Fruit fly (Drosophila melanogaster): ENCODE data around the gene CG7213.
"Not testable (repeated sequence)": the region's sequence is repeated elsewhere in the genome, so short reads cannot be mapped to it uniquely, and the experiment has no call there.

CG7213 gene

DNA sequence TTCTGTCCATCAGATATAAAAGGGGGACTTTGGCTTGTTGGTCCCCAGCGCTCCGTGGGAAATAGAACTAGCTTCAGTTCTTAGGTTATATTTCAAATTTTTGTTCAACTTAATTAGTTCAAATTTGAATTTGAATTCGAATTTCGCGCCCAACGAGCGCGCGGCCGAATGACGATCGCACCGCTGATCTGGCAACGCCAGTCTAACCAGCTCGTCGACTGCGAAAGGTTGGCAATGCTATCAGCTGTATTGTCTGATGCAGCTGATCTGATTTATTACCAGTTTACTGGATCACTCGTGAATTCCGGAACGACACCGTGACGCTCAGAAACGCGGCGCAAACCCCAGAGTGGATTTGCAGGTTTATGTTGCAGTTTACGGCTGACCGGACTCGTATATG is 2.1 kb downstream of the CG7213 start, which contains the start of gene Dscam4:
Gene Dscam4, plus strand, starts transcription at position 301 of the 400 bp plus-strand sequence.
- TF ChIP-seq CrebA (GFP tag; optimal IDR thresholded peaks at IDR 0.05; ENCODE audit: borderline replicate concordance); br (GFP tag; optimal IDR thresholded peaks at IDR 0.05); jim (GFP tag; optimal IDR thresholded peaks at IDR 0.05): not testable (repeated sequence)

DNA sequence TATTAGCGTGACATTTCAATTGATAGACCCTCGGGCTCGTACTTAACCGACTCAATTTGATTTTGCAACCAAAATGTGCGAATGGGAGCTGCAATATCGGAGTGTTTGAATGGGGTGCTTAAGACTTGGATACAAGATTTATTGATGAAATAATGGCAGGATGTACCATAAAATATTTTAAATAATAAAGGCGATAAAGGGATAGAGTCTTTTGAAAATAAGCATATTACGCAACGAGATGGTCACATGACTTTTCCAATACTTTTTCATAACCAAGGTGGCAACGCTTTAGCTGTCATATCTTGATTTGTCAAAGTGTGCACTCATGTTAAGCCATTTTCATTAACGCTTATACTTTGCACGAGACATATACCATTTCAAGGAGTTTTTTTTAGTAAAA is 11.5 kb downstream of the CG7213 start, which contains the start of gene eIF4E3:
Gene eIF4E3, plus strand, starts transcription at position 301 of the 400 bp plus-strand sequence.
- TF ChIP-seq dl (GFP tag; optimal IDR thresholded peaks at IDR 0.05; ENCODE audit: insufficient read depth in 1 of 2, partially characterized antibody in 2 of 2) (no peak), Hnf4 (GFP tag; optimal IDR thresholded peaks at IDR 0.05) (no peak), sage (GFP tag; optimal IDR thresholded peaks at IDR 0.05) (no peak), CG9705 (GFP tag; optimal IDR thresholded peaks at IDR 0.05) (no peak), Jra (GFP tag; optimal IDR thresholded peaks at IDR 0.05) (no peak), N (GFP tag; optimal IDR thresholded peaks at IDR 0.05) (no peak), br (GFP tag; optimal IDR thresholded peaks at IDR 0.05) (no peak), GATAd (GFP tag; optimal IDR thresholded peaks at IDR 0.05) (no peak)

DNA sequence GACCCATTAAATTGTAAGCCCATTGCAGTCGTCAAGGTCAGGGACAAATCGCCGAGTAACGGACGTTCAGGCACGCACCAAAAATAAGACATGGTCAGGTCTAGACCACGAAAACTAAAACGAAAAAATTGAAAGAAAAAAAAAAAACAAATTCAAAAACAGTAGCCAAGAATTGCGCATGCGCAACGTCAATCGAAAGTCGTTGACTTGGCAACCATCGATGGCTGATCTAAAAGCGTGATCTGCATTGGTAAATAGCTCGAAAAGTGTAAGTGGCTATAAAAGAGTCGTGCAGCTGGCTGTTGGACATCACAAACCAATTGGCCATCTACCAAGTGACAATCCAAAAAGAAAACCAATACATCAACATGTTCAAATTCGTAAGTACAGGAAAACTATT is 18.6 kb downstream of the CG7213 start, which contains the start of gene CG13678:
Gene CG13678, plus strand, starts transcription at position 307 of the 400 bp plus-strand sequence.
- TF ChIP-seq pan (optimal IDR thresholded peaks at IDR 0.05) (no peak), foxo (GFP tag; optimal IDR thresholded peaks at IDR 0.05) (no peak), h (GFP tag; optimal IDR thresholded peaks at IDR 0.05) (no peak), tai (GFP tag; optimal IDR thresholded peaks at IDR 0.05) (no peak), woc (GFP tag; optimal IDR thresholded peaks at IDR 0.05) (no peak), dmrt93B (GFP tag; optimal IDR thresholded peaks at IDR 0.05) (no peak), Myc (optimal IDR thresholded peaks at IDR 0.05) (no peak), GATAd (GFP tag; optimal IDR thresholded peaks at IDR 0.05) (no peak), brk (GFP tag; optimal IDR thresholded peaks at IDR 0.05) (no peak), Dif (GFP tag; optimal IDR thresholded peaks at IDR 0.05; ENCODE audit: partially characterized antibody) (no peak), fru (GFP tag; optimal IDR thresholded peaks at IDR 0.05) (no peak), br (GFP tag; optimal IDR thresholded peaks at IDR 0.05) (no peak), N (GFP tag; optimal IDR thresholded peaks at IDR 0.05) (no peak), CG9705 (GFP tag; optimal IDR thresholded peaks at IDR 0.05) (no peak)

DNA sequence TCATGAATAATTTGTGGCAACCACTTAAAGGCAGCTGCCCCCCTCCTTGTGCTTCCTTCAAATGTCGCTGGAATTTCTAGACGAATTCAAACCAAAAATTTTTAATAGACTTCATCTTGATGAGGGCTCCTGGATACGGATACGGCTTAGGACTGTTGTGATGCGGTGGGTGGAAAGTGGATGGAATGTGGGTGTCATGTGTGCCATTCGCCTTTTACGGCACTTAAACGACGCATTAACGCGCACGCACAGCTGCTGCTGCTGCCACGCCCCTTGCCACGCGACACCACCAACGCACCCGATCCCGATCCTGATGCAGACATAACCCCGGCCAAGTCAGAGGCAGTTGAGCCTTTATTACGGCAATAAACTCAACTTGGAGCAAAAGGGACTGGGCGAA is 20.7 kb downstream of the CG7213 start:
- TF ChIP-seq Vsx2 (GFP tag; optimal IDR thresholded peaks at IDR 0.05; ENCODE audit: partially characterized antibody), result no peak
- no peak for TF ChIP-seq HLH106 (tag; optimal IDR thresholded peaks at IDR 0.05)
- no peak for TF ChIP-seq GATAd (GFP tag; optimal IDR thresholded peaks at IDR 0.05)
- TF ChIP-seq br (GFP tag; optimal IDR thresholded peaks at IDR 0.05), result no peak
- TF ChIP-seq CrebA (GFP tag; optimal IDR thresholded peaks at IDR 0.05; ENCODE audit: borderline replicate concordance), result no peak
- TF ChIP-seq foxo (GFP tag; optimal IDR thresholded peaks at IDR 0.05), result no peak
- no peak for TF ChIP-seq dl (GFP tag; optimal IDR thresholded peaks at IDR 0.05; ENCODE audit: insufficient read depth in 1 of 2, partially characterized antibody in 2 of 2)
- no peak for TF ChIP-seq h (GFP tag; optimal IDR thresholded peaks at IDR 0.05)
- TF ChIP-seq Dif (GFP tag; optimal IDR thresholded peaks at IDR 0.05; ENCODE audit: partially characterized antibody), result no peak
- TF ChIP-seq CG9705 (GFP tag; optimal IDR thresholded peaks at IDR 0.05), result no peak

DNA sequence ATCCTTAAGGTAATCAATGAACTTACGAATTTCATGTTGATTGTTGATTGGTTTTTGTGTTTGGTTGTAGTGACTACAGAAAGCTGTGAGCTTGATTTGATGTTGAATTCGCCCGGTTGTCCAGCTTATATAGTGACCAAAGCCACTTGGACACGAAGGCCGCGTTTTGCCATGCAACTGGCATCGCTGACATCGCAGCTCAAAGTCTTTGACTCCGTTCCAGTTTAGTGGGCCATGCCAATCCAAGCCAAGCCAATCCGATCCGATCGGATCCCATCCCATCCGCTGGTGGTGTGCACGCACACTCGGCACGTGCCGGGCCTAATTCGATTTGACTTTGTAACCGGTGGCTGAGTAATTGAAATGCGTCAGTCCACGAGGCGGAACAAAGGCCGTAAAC is 21.5 kb downstream of the CG7213 start, which contains the start of gene CG13674:
Gene CG13674, minus strand, starts transcription at position 101 of the 400 bp plus-strand sequence.
- no peak for TF ChIP-seq Myc (optimal IDR thresholded peaks at IDR 0.05)
- TF ChIP-seq sv (GFP tag; optimal IDR thresholded peaks at IDR 0.05), result no peak
- TF ChIP-seq Hr83 (GFP tag; optimal IDR thresholded peaks at IDR 0.05; ENCODE audit: poor library complexity, severe bottlenecking), result no peak
- TF ChIP-seq Jra (GFP tag; optimal IDR thresholded peaks at IDR 0.05), result no peak
- TF ChIP-seq Mio (GFP tag; optimal IDR thresholded peaks at IDR 0.05), result no peak
- no peak for TF ChIP-seq Vsx2 (GFP tag; optimal IDR thresholded peaks at IDR 0.05; ENCODE audit: partially characterized antibody)
- TF ChIP-seq HLH106 (tag; optimal IDR thresholded peaks at IDR 0.05), result no peak
- no peak for TF ChIP-seq psq (GFP tag; optimal IDR thresholded peaks at IDR 0.05)
- no peak for TF ChIP-seq GATAd (GFP tag; optimal IDR thresholded peaks at IDR 0.05)
- TF ChIP-seq dmrt93B (GFP tag; optimal IDR thresholded peaks at IDR 0.05), result no peak
- TF ChIP-seq CG9705 (GFP tag; optimal IDR thresholded peaks at IDR 0.05), result no peak
- no peak for TF ChIP-seq h (GFP tag; optimal IDR thresholded peaks at IDR 0.05)
- no peak for TF ChIP-seq Hr78 (GFP tag; optimal IDR thresholded peaks at IDR 0.05)
- no peak for TF ChIP-seq dl (GFP tag; optimal IDR thresholded peaks at IDR 0.05; ENCODE audit: insufficient read depth in 1 of 2, partially characterized antibody in 2 of 2)
- TF ChIP-seq CG32264 (GFP tag; optimal IDR thresholded peaks at IDR 0.05), result no peak
- TF ChIP-seq lola (GFP tag; optimal IDR thresholded peaks at IDR 0.05), result no peak

All from whole organism, wandering third instar larva.